Worm (Caenorhabditis elegans): ENCODE results near the gene mrps-18A.

The mrps-18A gene

DNA sequence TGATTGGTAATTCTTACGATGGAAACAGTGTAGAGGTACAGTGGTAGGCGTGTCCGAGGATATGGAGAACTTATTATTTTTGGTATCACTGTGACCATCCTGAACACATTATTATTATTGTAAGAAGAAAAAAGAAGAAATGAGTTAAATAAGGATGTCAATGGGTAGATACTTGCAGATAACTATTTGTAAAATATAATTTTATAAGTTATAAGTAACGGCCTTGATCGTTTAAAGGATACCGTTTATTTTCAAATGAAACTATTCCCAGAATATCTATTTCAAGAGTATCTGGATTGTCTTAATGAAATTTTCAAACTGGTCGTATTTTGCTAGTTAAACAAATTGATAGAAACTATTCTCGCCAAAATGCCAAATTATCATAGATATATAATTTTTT, 11.5 kb downstream of the mrps-18A start, which contains the start of gene F10E9.10:
F10E9.10 (minus strand) TSS at position 101 of the 400 bp plus-strand sequence.
- no peak for TF ChIP-seq hmg-4 (GFP tag; optimal IDR thresholded peaks at IDR 0.05)
- no peak for TF ChIP-seq hmbx-1 (tag; optimal IDR thresholded peaks at IDR 0.05)
- TF ChIP-seq sea-1 (GFP tag; conservative IDR thresholded peaks at IDR 0.05): no peak
- no peak for TF ChIP-seq ets-7 (tag; optimal IDR thresholded peaks at IDR 0.05)
- TF ChIP-seq tra-4 (tag; optimal IDR thresholded peaks at IDR 0.05): no peak
- no peak for TF ChIP-seq aly-1 (tag; optimal IDR thresholded peaks at IDR 0.05)
- TF ChIP-seq B0310.2 (tag; optimal IDR thresholded peaks at IDR 0.05): no peak
- no peak for TF ChIP-seq tbx-11 (GFP tag; IDR thresholded peaks at IDR 0.05)
- TF ChIP-seq ama-1 (optimal IDR thresholded peaks at IDR 0.05): no peak
- no peak for TF ChIP-seq hnd-1 (tag; optimal IDR thresholded peaks at IDR 0.05)
- TF ChIP-seq pes-1 (GFP tag; IDR thresholded peaks at IDR 0.05): no peak
- TF ChIP-seq flt-1 (GFP tag; IDR thresholded peaks at IDR 0.05): no peak
- no peak for TF ChIP-seq ceh-36 (tag; optimal IDR thresholded peaks at IDR 0.05)
- TF ChIP-seq F13C5.2 (tag; optimal IDR thresholded peaks at IDR 0.05): no peak
- TF ChIP-seq tbx-37 (GFP tag; conservative IDR thresholded peaks at IDR 0.05): no peak
- TF ChIP-seq scrt-1 (GFP tag; IDR thresholded peaks at IDR 0.05): no peak
- TF ChIP-seq ceh-13 (GFP tag; optimal IDR thresholded peaks at IDR 0.05): no peak

DNA sequence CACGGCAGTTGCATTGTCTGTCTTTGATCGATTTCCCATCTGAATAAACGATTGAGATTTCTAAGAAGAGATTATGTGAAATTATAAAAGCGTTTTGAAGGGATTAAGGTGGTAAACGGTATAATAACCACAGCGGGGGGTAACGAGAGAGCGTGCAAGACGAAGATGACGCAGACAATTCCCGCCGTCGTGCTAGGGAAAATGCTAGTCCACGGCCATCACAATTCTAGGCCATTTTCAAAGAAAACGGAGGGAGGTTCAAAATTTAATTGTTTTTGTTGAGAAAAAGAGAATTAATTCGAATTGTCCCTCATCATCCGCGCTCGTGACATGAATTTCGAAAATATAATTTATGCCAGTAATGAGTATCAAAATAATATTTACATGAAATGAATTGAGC, 12.6 kb downstream of the mrps-18A start, which contains the start of gene F10E9.11:
F10E9.11 (minus strand) TSS at position 161 of the 400 bp plus-strand sequence.
- TF ChIP-seq hmbx-1 (tag; optimal IDR thresholded peaks at IDR 0.05) (no peak), pes-1 (GFP tag; IDR thresholded peaks at IDR 0.05) (peak; percentile 57; the same call in 1 of the 2 replicates), hmg-4 (GFP tag; optimal IDR thresholded peaks at IDR 0.05) (peak; percentile 40), hnd-1 (tag; optimal IDR thresholded peaks at IDR 0.05) (no peak), ets-7 (tag; optimal IDR thresholded peaks at IDR 0.05) (peak; percentile 50), ceh-13 (GFP tag; optimal IDR thresholded peaks at IDR 0.05) (no peak), B0310.2 (tag; optimal IDR thresholded peaks at IDR 0.05) (no peak), sea-1 (GFP tag; conservative IDR thresholded peaks at IDR 0.05) (0 out of 2 replicates have a peak, but pooled peaks have one; percentile 70), tbx-11 (GFP tag; IDR thresholded peaks at IDR 0.05) (no peak), ama-1 (optimal IDR thresholded peaks at IDR 0.05) (no peak), scrt-1 (GFP tag; IDR thresholded peaks at IDR 0.05) (no peak), ceh-36 (tag; optimal IDR thresholded peaks at IDR 0.05) (no peak), tra-4 (tag; optimal IDR thresholded peaks at IDR 0.05) (no peak), flt-1 (GFP tag; IDR thresholded peaks at IDR 0.05) (peak; percentile 64), tbx-37 (GFP tag; conservative IDR thresholded peaks at IDR 0.05) (peak; percentile 89), aly-1 (tag; optimal IDR thresholded peaks at IDR 0.05) (peak; percentile 46), F13C5.2 (tag; optimal IDR thresholded peaks at IDR 0.05) (peak; percentile 53)

DNA sequence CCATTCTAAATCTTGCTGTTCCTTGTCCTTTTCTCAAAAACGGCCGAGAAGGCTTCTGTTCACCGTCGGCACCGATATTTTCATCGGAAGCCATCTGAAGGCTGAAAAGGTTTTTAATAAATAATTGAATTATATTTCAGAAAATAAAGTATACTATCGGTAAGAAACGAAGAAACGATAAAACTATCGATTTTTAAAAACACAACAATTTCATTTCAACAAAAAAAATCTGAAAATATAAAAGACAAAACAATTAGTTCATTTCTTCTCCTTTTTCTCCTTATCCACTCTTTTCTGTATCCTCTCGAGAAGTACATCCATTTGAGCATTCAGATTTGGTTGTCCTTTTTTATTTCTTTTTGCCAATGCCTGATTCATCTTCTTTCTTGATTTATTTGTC, 13.2 kb downstream of the mrps-18A start, which contains the start of gene sas-4:
sas-4 (minus strand) TSS at position 101 of the 400 bp plus-strand sequence.
- no peak for TF ChIP-seq B0310.2 (tag; optimal IDR thresholded peaks at IDR 0.05)
- no peak for TF ChIP-seq hnd-1 (tag; optimal IDR thresholded peaks at IDR 0.05)
- TF ChIP-seq hmg-4 (GFP tag; optimal IDR thresholded peaks at IDR 0.05): no peak
- no peak for TF ChIP-seq tbx-11 (GFP tag; IDR thresholded peaks at IDR 0.05)
- no peak for TF ChIP-seq scrt-1 (GFP tag; IDR thresholded peaks at IDR 0.05)
- no peak for TF ChIP-seq tbx-37 (GFP tag; conservative IDR thresholded peaks at IDR 0.05)
- no peak for TF ChIP-seq tra-4 (tag; optimal IDR thresholded peaks at IDR 0.05)
- no peak for TF ChIP-seq hmbx-1 (tag; optimal IDR thresholded peaks at IDR 0.05)
- TF ChIP-seq sea-1 (GFP tag; conservative IDR thresholded peaks at IDR 0.05): no peak
- no peak for TF ChIP-seq flt-1 (GFP tag; IDR thresholded peaks at IDR 0.05)
- TF ChIP-seq pes-1 (GFP tag; IDR thresholded peaks at IDR 0.05): no peak
- no peak for TF ChIP-seq ceh-13 (GFP tag; optimal IDR thresholded peaks at IDR 0.05)
- TF ChIP-seq F13C5.2 (tag; optimal IDR thresholded peaks at IDR 0.05): no peak
- TF ChIP-seq aly-1 (tag; optimal IDR thresholded peaks at IDR 0.05): no peak
- no peak for TF ChIP-seq ets-7 (tag; optimal IDR thresholded peaks at IDR 0.05)
- TF ChIP-seq ceh-36 (tag; optimal IDR thresholded peaks at IDR 0.05): no peak
- no peak for TF ChIP-seq ama-1 (optimal IDR thresholded peaks at IDR 0.05)

ce11 chrIII:8312393-8312792, 19.3 kb downstream of the mrps-18A start, which contains the start of gene F10E9.2:
Gene F10E9.2, plus strand, starts transcription at chrIII:8312693.
- TF ChIP-seq flt-1 (GFP tag; IDR thresholded peaks at IDR 0.05) (no peak), hmg-4 (GFP tag; optimal IDR thresholded peaks at IDR 0.05) (no peak), aly-1 (tag; optimal IDR thresholded peaks at IDR 0.05) (no peak), ceh-13 (GFP tag; optimal IDR thresholded peaks at IDR 0.05) (no peak), sea-1 (GFP tag; conservative IDR thresholded peaks at IDR 0.05) (no peak), B0310.2 (tag; optimal IDR thresholded peaks at IDR 0.05) (no peak), tbx-11 (GFP tag; IDR thresholded peaks at IDR 0.05) (no peak)

- TF ChIP-seq aly-1 (tag; optimal IDR thresholded peaks at IDR 0.05) (no peak), ceh-13 (GFP tag; optimal IDR thresholded peaks at IDR 0.05) (no peak), hmbx-1 (tag; optimal IDR thresholded peaks at IDR 0.05) (no peak), ceh-36 (tag; optimal IDR thresholded peaks at IDR 0.05) (no peak), hmg-4 (GFP tag; optimal IDR thresholded peaks at IDR 0.05) (no peak)
Measured at ce11 chrIII:8310239-8311057, 21.3 kb downstream of the mrps-18A start, which contains the start of gene F10E9.3. Gene F10E9.3, plus strand, starts transcription at chrIII:8311007.

ce11 chrIII:8308238-8308637, 23.5 kb downstream of the mrps-18A start, which contains the start of gene F10E9.4:
Gene F10E9.4, plus strand, starts transcription at chrIII:8308538.
- no peak for TF ChIP-seq sea-1 (GFP tag; conservative IDR thresholded peaks at IDR 0.05)
- TF ChIP-seq pes-1 (GFP tag; IDR thresholded peaks at IDR 0.05): no peak
- TF ChIP-seq scrt-1 (GFP tag; IDR thresholded peaks at IDR 0.05): no peak
- no peak for TF ChIP-seq flt-1 (GFP tag; IDR thresholded peaks at IDR 0.05)
- TF ChIP-seq ceh-36 (tag; optimal IDR thresholded peaks at IDR 0.05): no peak

ce11 chrIII:8307356-8307755, 24.4 kb downstream of the mrps-18A start, which contains the start of the genes F10E9.7 and F10E9.5:
Gene F10E9.7, minus strand, starts transcription at chrIII:8307441.
Gene F10E9.5, plus strand, starts transcription at chrIII:8307592.
- TF ChIP-seq tbx-37 (GFP tag; conservative IDR thresholded peaks at IDR 0.05): peak; percentile 93
- TF ChIP-seq pes-1 (GFP tag; IDR thresholded peaks at IDR 0.05): peak; percentile 75
- TF ChIP-seq scrt-1 (GFP tag; IDR thresholded peaks at IDR 0.05): no peak
- TF ChIP-seq hmbx-1 (tag; optimal IDR thresholded peaks at IDR 0.05): no peak
- TF ChIP-seq ama-1 (optimal IDR thresholded peaks at IDR 0.05): no peak
- no peak for TF ChIP-seq ets-7 (tag; optimal IDR thresholded peaks at IDR 0.05)
- TF ChIP-seq hnd-1 (tag; optimal IDR thresholded peaks at IDR 0.05): no peak
- TF ChIP-seq ceh-13 (GFP tag; optimal IDR thresholded peaks at IDR 0.05): no peak
- no peak for TF ChIP-seq B0310.2 (tag; optimal IDR thresholded peaks at IDR 0.05)
- TF ChIP-seq tbx-11 (GFP tag; IDR thresholded peaks at IDR 0.05): no peak
- TF ChIP-seq flt-1 (GFP tag; IDR thresholded peaks at IDR 0.05): no peak
- no peak for TF ChIP-seq sea-1 (GFP tag; conservative IDR thresholded peaks at IDR 0.05)
- no peak for TF ChIP-seq hmg-4 (GFP tag; optimal IDR thresholded peaks at IDR 0.05)
